Worm (Caenorhabditis elegans): ENCODE results near the gene set-30.

The set-30 gene

ce11 chrX:4961681-4962656 is 37.1 kb upstream of the set-30 start (continued):
- TF ChIP-seq attf-3 (GFP tag; conservative IDR thresholded peaks at IDR 0.05) = no peak
- no peak for TF ChIP-seq hrde-1 (tag; optimal IDR thresholded peaks at IDR 0.05; ENCODE audit: borderline replicate concordance)
- no peak for TF ChIP-seq nfya-2 (GFP tag; IDR thresholded peaks at IDR 0.05)
- no peak for TF ChIP-seq nhr-80 (tag; optimal IDR thresholded peaks at IDR 0.05)
- peak; percentile 24; the same call in 1 of the 2 replicates for TF ChIP-seq egrh-3 (GFP tag; IDR thresholded peaks at IDR 0.05)
- 0 out of 2 replicates have a peak, but pooled peaks have one; percentile 41 for TF ChIP-seq mcd-1 (GFP tag; IDR thresholded peaks at IDR 0.05)
- TF ChIP-seq ztf-28 (GFP tag; IDR thresholded peaks at IDR 0.05) = no peak
- no peak for TF ChIP-seq Y53F4B.3 (GFP tag; IDR thresholded peaks at IDR 0.05)
- TF ChIP-seq rec-8 (tag; optimal IDR thresholded peaks at IDR 0.05) = no peak
- TF ChIP-seq snpc-4 (GFP tag; optimal IDR thresholded peaks at IDR 0.05) = no peak
- no peak for TF ChIP-seq snpc-4 (tag; optimal IDR thresholded peaks at IDR 0.05)
- no peak for TF ChIP-seq sea-2 (GFP tag; IDR thresholded peaks at IDR 0.05)
- no peak for TF ChIP-seq nfya-1 (tag; optimal IDR thresholded peaks at IDR 0.05; ENCODE audit: borderline replicate concordance, insufficient read depth)
- TF ChIP-seq B0019.2 (GFP tag; conservative IDR thresholded peaks at IDR 0.05) = no peak
- TF ChIP-seq lin-54 (GFP tag; optimal IDR thresholded peaks at IDR 0.05) = no peak
- TF ChIP-seq bed-2 (GFP tag; IDR thresholded peaks at IDR 0.05) = no peak
- TF ChIP-seq ceh-79 (tag; optimal IDR thresholded peaks at IDR 0.05) = no peak
- no peak for TF ChIP-seq madf-10 (tag; optimal IDR thresholded peaks at IDR 0.05)
- no peak for TF ChIP-seq ceh-40 (GFP tag; IDR thresholded peaks at IDR 0.05)
- TF ChIP-seq ZK185.1 (tag; optimal IDR thresholded peaks at IDR 0.05; ENCODE audit: poor library complexity, severe bottlenecking) = no peak
- TF ChIP-seq F49E8.2 (tag; optimal IDR thresholded peaks at IDR 0.05; ENCODE audit: insufficient read depth) = no peak
- TF ChIP-seq lir-1 (GFP tag; conservative IDR thresholded peaks at IDR 0.05) = no peak
- TF ChIP-seq egl-18 (GFP tag; IDR thresholded peaks at IDR 0.05) = no peak
- TF ChIP-seq madf-3 (GFP tag; IDR thresholded peaks at IDR 0.05) = 0 out of 2 replicates have a peak, but pooled peaks have one; percentile 19
- TF ChIP-seq ama-1 (optimal IDR thresholded peaks at IDR 0.05) = no peak
- TF ChIP-seq ama-1 (GFP tag; optimal IDR thresholded peaks at IDR 0.05) = no peak
- TF ChIP-seq nhr-120 (GFP tag; IDR thresholded peaks at IDR 0.05) = no peak
- no peak for TF ChIP-seq madf-6 (GFP tag; IDR thresholded peaks at IDR 0.05)
- TF ChIP-seq ztf-3 (GFP tag; optimal IDR thresholded peaks at IDR 0.05) = peak; percentile 4
- TF ChIP-seq snpc-3.4 (tag; optimal IDR thresholded peaks at IDR 0.05) = no peak
- TF ChIP-seq F39B2.1 (GFP tag; IDR thresholded peaks at IDR 0.05) = no peak
- TF ChIP-seq him-1 (tag; optimal IDR thresholded peaks at IDR 0.05) = no peak
- peak; percentile 28 for TF ChIP-seq tbp1 (GFP tag; optimal IDR thresholded peaks at IDR 0.05)
- TF ChIP-seq ztf-25 (GFP tag; IDR thresholded peaks at IDR 0.05) = no peak
- TF ChIP-seq atf-7 (tag; optimal IDR thresholded peaks at IDR 0.05) = no peak
- TF ChIP-seq zim-3 (tag; optimal IDR thresholded peaks at IDR 0.05) = no peak
- TF ChIP-seq somi-1 (GFP tag; optimal IDR thresholded peaks at IDR 0.05) = peak; percentile 41
- TF ChIP-seq lsl-1 (GFP tag; optimal IDR thresholded peaks at IDR 0.05) = no peak
- TF ChIP-seq bed-1 (GFP tag; IDR thresholded peaks at IDR 0.05) = no peak
- TF ChIP-seq hlh-26 (GFP tag; conservative IDR thresholded peaks at IDR 0.05) = no peak
- no peak for TF ChIP-seq F10E7.11 (tag; optimal IDR thresholded peaks at IDR 0.05)
- TF ChIP-seq nfyb-1 (GFP tag; IDR thresholded peaks at IDR 0.05) = peak; percentile 58
- no peak for TF ChIP-seq aptf-3 (GFP tag; IDR thresholded peaks at IDR 0.05)
- TF ChIP-seq F37B4.10 (GFP tag; IDR thresholded peaks at IDR 0.05) = no peak
- TF ChIP-seq K11D2.4 (GFP tag; IDR thresholded peaks at IDR 0.05) = no peak
- TF ChIP-seq rpc-1 (optimal IDR thresholded peaks at IDR 0.05) = no peak
- TF ChIP-seq rpc-1 (tag; optimal IDR thresholded peaks at IDR 0.05) = no peak
- no peak for TF ChIP-seq unc-130 (GFP tag; optimal IDR thresholded peaks at IDR 0.05)

Measured in whole organism, young adult.